Fruit fly (Drosophila melanogaster) whole organism, adult: ENCODE results near the gene wuho.

Source experiments
- CG11617 ChIP-seq: fragments of 200-800 bp; sonication (Bioruptor generic); optimal IDR thresholded peaks from 2 replicates; lab custom pipeline; 2017; ENCODE audit warnings: mild to moderate bottlenecking, missing biosample characterization, missing genetic modification reagents, missing genetic modification characterization
- CG12768 ChIP-seq: fragments of 200-800 bp; sonication (Bioruptor generic); optimal IDR thresholded peaks from 2 replicates; lab custom pipeline; 2017; ENCODE audit warnings: missing biosample characterization, missing genetic modification characterization, mild to moderate bottlenecking, moderate library complexity, missing genetic modification reagents
- CG14711 ChIP-seq: fragments of 200-800 bp; sonication (Bioruptor generic); optimal IDR thresholded peaks from 2 replicates; lab custom pipeline; 2018; ENCODE audit warnings: missing biosample characterization, mild to moderate bottlenecking, missing genetic modification characterization, moderate library complexity
- CG1620 ChIP-seq: fragments of 200-800 bp; sonication (Bioruptor generic); optimal IDR thresholded peaks from 2 replicates; lab custom pipeline; 2016; ENCODE audit warnings: missing biosample characterization, missing genetic modification characterization
- CG33017 ChIP-seq: fragments of 200-800 bp; sonication (Bioruptor generic); optimal IDR thresholded peaks from 2 replicates; lab custom pipeline; 2018; ENCODE audit warnings: missing biosample characterization, mild to moderate bottlenecking, missing genetic modification characterization, moderate library complexity
- CG5204 ChIP-seq: fragments of 200-800 bp; sonication (Bioruptor generic); optimal IDR thresholded peaks from 2 replicates; lab custom pipeline; 2016; ENCODE audit warnings: missing biosample characterization, missing genetic modification characterization
- CG7045 ChIP-seq: fragments of 200-800 bp; sonication (Bioruptor generic); optimal IDR thresholded peaks from 2 replicates; lab custom pipeline; 2017; ENCODE audit warnings: missing biosample characterization, mild to moderate bottlenecking, missing genetic modification characterization
- CG7101 ChIP-seq: fragments of 200-800 bp; sonication (Bioruptor generic); optimal IDR thresholded peaks from 2 replicates; lab custom pipeline; 2018; ENCODE audit warnings: missing biosample characterization, mild to moderate bottlenecking, missing genetic modification characterization, moderate library complexity
- Clk ChIP-seq: fragments of 200-800 bp; sonication (Bioruptor generic); optimal IDR thresholded peaks from 2 replicates; lab custom pipeline; 2017; ENCODE audit warnings: missing biosample characterization, missing genetic modification characterization
- Crg-1 ChIP-seq: fragments of 200-800 bp; sonication (Bioruptor generic); optimal IDR thresholded peaks from 2 replicates; lab custom pipeline; 2016; ENCODE audit warnings: missing biosample characterization, missing genetic modification characterization
- Hr96 ChIP-seq: fragments of 200-800 bp; sonication (Bioruptor generic); optimal IDR thresholded peaks from 2 replicates; lab custom pipeline; 2016; ENCODE audit warnings: missing biosample characterization, missing genetic modification characterization
- Mnt ChIP-seq: fragments of 200-800 bp; sonication (Bioruptor generic); optimal IDR thresholded peaks from 2 replicates; lab custom pipeline; 2016; ENCODE audit warnings: missing biosample characterization, mild to moderate bottlenecking, missing genetic modification characterization
- bab1 ChIP-seq: fragments of 200-800 bp; sonication (Bioruptor generic); optimal IDR thresholded peaks from 3 replicates; lab custom pipeline; 2019; ENCODE audit warnings: missing biosample characterization, mild to moderate bottlenecking, missing genetic modification characterization, moderate library complexity
- cic ChIP-seq: fragments of 200-800 bp; sonication (Bioruptor generic); optimal IDR thresholded peaks from 2 replicates; lab custom pipeline; 2017; ENCODE audit warnings: missing biosample characterization, mild to moderate bottlenecking, missing genetic modification characterization, moderate library complexity
- cnc ChIP-seq, 2 experiments: fragments of >200 bp; optimal IDR thresholded peaks; 2 replicates each; lab custom pipeline; 2017
- kay ChIP-seq: fragments of 200-800 bp; sonication (Bioruptor generic); peaks from one replicate; lab custom pipeline; 2016; ENCODE audit warnings: missing biosample characterization, missing genetic modification characterization, borderline replicate concordance
- ovo ChIP-seq: fragments of 200-800 bp; sonication (Bioruptor generic); optimal IDR thresholded peaks from 2 replicates; lab custom pipeline; 2016; ENCODE audit warnings: missing biosample characterization, missing genetic modification characterization
- pad ChIP-seq: fragments of 200-800 bp; sonication (Bioruptor generic); optimal IDR thresholded peaks from 3 replicates; lab custom pipeline; 2017; ENCODE audit warnings: missing biosample characterization, missing genetic modification characterization, mild to moderate bottlenecking, moderate library complexity, missing genetic modification reagents
- tj ChIP-seq: fragments of 200-800 bp; sonication (Bioruptor generic); optimal IDR thresholded peaks from 3 replicates; lab custom pipeline; 2017; ENCODE audit warnings: missing biosample characterization, mild to moderate bottlenecking, missing genetic modification characterization, moderate library complexity
- toe ChIP-seq: fragments of 200-800 bp; sonication (Bioruptor generic); optimal IDR thresholded peaks from 2 replicates; lab custom pipeline; 2016; ENCODE audit warnings: missing biosample characterization, missing genetic modification characterization

Gene wuho

DNA sequence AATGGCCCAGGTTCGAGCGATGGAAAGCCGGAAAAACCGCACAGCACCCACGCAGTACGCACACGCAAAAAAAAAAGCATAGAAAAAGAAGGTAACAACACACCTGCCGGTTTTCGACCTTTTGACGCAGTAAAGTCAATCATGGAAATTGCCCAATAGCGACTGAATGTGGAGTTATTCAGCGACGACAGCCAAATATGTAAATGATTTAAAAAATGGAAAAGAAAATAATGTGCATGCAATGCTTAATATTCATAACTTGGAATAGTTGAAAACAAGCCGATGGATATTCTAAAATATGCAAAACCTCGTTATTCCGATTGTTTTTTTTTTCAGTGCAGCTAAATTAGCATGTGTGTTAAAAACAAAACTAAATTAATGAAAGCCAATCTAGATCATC is 15.3 kb downstream of the wuho start:
- no peak for TF ChIP-seq cnc (optimal IDR thresholded peaks at IDR 0.05; lab: Kevin White, UChicago)
- TF ChIP-seq pad (GFP tag; lab: Kevin White, UChicago): no peak
- no peak for TF ChIP-seq kay
- no peak for TF ChIP-seq Crg-1 (GFP tag; lab: Kevin White, UChicago)
- no peak for TF ChIP-seq Mnt
- TF ChIP-seq CG12768 (GFP tag; lab: Kevin White, UChicago): no peak
- no peak for TF ChIP-seq toe
- TF ChIP-seq tj (GFP tag; lab: Kevin White, UChicago): no peak
- TF ChIP-seq CG5204 (GFP tag; lab: Kevin White, UChicago): no peak
- no peak for TF ChIP-seq Clk (GFP tag; lab: Kevin White, UChicago)
- no peak for TF ChIP-seq CG7101
- no peak for TF ChIP-seq ovo (GFP tag; lab: Kevin White, UChicago)
- no peak for TF ChIP-seq CG11617
- no peak for TF ChIP-seq CG7045 (GFP tag; lab: Kevin White, UChicago)

- no peak for TF ChIP-seq CG11617
- TF ChIP-seq tj (GFP tag; lab: Kevin White, UChicago): peak; percentile 65
Measured at dm6 chrX:6303675-6304074, 15.8 kb downstream of the wuho start, which contains the start of gene CG3823. Gene CG3823 (plus strand): TSS chrX:6303975.

dm6 chrX:6304203-6304602 is 16.3 kb downstream of the wuho start:
- TF ChIP-seq bab1 (GFP tag; lab: Kevin White, UChicago) (no peak), cnc (optimal IDR thresholded peaks at IDR 0.05; lab: Kevin White, UChicago) (no peak), ovo (GFP tag; lab: Kevin White, UChicago) (no peak), CG33017 (tag; lab: Kevin White, UChicago) (no peak), cic (no peak), kay (no peak), Hr96 (no peak), CG7101 (no peak), CG5204 (GFP tag; lab: Kevin White, UChicago) (no peak), CG14711 (tag; lab: Kevin White, UChicago) (no peak), CG7045 (GFP tag; lab: Kevin White, UChicago) (no peak), toe (no peak)

DNA sequence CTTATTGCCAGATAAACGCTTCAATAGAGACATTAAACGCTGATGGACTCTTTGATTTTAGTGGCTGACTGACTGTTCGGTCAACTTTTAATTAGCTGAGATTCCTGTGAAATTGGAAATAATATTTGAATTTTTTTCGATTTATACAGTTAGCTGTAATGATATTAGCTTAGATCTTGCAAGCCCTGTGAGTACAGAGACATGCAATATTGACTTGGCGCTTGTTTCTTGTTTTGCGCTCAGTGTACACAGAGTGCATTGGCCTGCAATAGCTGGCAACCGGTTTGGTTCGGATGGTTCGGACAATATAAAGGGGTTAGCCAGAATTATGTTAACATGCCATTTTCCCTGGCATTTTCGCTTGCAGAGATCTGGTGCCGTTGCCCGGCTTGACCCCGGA is 17.4 kb downstream of the wuho start:
- no peak for TF ChIP-seq CG5204 (GFP tag; lab: Kevin White, UChicago)
- no peak for TF ChIP-seq Mnt
- TF ChIP-seq CG1620: no peak
- no peak for TF ChIP-seq toe
- TF ChIP-seq CG11617: no peak
- no peak for TF ChIP-seq tj (GFP tag; lab: Kevin White, UChicago)
- no peak for TF ChIP-seq CG12768 (GFP tag; lab: Kevin White, UChicago)
- TF ChIP-seq bab1 (GFP tag; lab: Kevin White, UChicago): no peak
- TF ChIP-seq CG14711 (tag; lab: Kevin White, UChicago): no peak
- TF ChIP-seq CG7045 (GFP tag; lab: Kevin White, UChicago): no peak
- TF ChIP-seq CG33017 (tag; lab: Kevin White, UChicago): no peak
- TF ChIP-seq CG7101: no peak
- no peak for TF ChIP-seq cic
- TF ChIP-seq Clk (GFP tag; lab: Kevin White, UChicago): no peak
- no peak for TF ChIP-seq kay
- no peak for TF ChIP-seq Hr96
- TF ChIP-seq Crg-1 (GFP tag; lab: Kevin White, UChicago): no peak
- TF ChIP-seq pad (GFP tag; lab: Kevin White, UChicago): no peak

DNA sequence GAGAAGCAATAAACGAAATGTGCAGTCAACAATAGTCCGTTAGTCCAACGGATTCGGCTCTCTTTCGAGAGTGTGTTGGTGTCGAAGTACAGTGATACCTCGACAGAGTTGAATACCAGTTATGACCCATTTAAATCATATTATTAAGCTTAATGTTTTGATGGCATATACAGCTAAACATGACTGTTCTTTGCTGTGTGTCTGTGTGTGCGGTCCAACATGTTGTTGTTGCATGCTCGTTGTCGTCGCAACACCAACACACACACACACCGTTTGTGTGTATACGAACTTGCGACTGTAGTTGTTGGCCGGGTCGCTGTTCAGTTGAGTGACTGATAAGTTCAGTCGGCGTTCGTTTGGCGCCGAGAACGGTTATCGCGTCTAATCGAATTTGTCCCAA is 21.0 kb downstream of the wuho start, which contains the start of gene CG15894:
TSS of gene CG15894 (plus strand) at position 361 of the 400 bp plus-strand sequence.
- TF ChIP-seq CG7101 (peak; percentile 29), pad (GFP tag; lab: Kevin White, UChicago) (no peak), CG11617 (no peak), kay (peak; percentile 21), CG12768 (GFP tag; lab: Kevin White, UChicago) (peak; percentile 21), ovo (GFP tag; lab: Kevin White, UChicago) (no peak), bab1 (GFP tag; lab: Kevin White, UChicago) (no peak), Clk (GFP tag; lab: Kevin White, UChicago) (no peak)

- TF ChIP-seq Mnt: no peak
- TF ChIP-seq CG33017 (tag; lab: Kevin White, UChicago): no peak
- TF ChIP-seq bab1 (GFP tag; lab: Kevin White, UChicago): no peak
- no peak for TF ChIP-seq CG7101
- no peak for TF ChIP-seq ovo (GFP tag; lab: Kevin White, UChicago)
- no peak for TF ChIP-seq cnc (optimal IDR thresholded peaks at IDR 0.05; lab: Kevin White, UChicago)
- TF ChIP-seq CG12768 (GFP tag; lab: Kevin White, UChicago): no peak
- no peak for TF ChIP-seq Hr96
- no peak for TF ChIP-seq CG7045 (GFP tag; lab: Kevin White, UChicago)
- no peak for TF ChIP-seq CG1620
- TF ChIP-seq tj (GFP tag; lab: Kevin White, UChicago): no peak
Measured at dm6 chrX:6310408-6310807, 22.5 kb downstream of the wuho start.

DNA sequence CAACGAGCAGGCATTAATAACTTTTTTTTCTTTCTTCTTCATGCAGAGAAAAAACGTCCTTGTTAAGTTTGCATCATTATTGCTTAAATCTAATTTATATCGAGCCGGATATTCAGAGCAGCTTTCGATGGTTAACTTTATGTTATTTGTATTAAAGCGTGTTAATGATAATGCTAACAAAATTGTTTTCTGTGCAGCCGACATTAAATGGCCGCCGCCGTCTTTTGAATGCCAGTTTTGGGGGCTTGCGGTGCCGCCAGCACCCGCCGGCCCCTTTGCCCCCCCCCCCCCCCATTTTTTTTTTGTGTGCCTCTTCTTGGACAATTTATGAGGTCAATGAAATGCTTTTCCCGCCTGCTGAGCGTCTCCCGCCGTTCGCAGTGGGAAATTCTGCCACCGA is 23.6 kb downstream of the wuho start:
- TF ChIP-seq cnc (optimal IDR thresholded peaks at IDR 0.05; lab: Kevin White, UChicago) (no peak), CG5204 (GFP tag; lab: Kevin White, UChicago) (no peak), CG11617 (no peak), pad (GFP tag; lab: Kevin White, UChicago) (no peak), Crg-1 (GFP tag; lab: Kevin White, UChicago) (no peak), tj (GFP tag; lab: Kevin White, UChicago) (no peak), kay (no peak), CG33017 (tag; lab: Kevin White, UChicago) (no peak), CG14711 (tag; lab: Kevin White, UChicago) (no peak), CG1620 (no peak), ovo (GFP tag; lab: Kevin White, UChicago) (no peak), cic (no peak), Mnt (no peak), CG7045 (GFP tag; lab: Kevin White, UChicago) (no peak)
